Worm (Caenorhabditis elegans): ENCODE measurements around the gene pdl-1.

Gene pdl-1

ce11 chrII:7230684-7231083 is 47.1 kb downstream of the pdl-1 start (continued):
- TF ChIP-seq sdz-12 (GFP tag; optimal IDR thresholded peaks at IDR 0.05) (no peak), gei-8 (GFP tag; optimal IDR thresholded peaks at IDR 0.05) (no peak), lsy-2 (tag; optimal IDR thresholded peaks at IDR 0.05) (peak in 1 of 2 experiments; percentile 9), nhr-10 (tag; optimal IDR thresholded peaks at IDR 0.05) (no peak), nhr-111 (GFP tag; optimal IDR thresholded peaks at IDR 0.05) (no peak), nhr-48 (tag; optimal IDR thresholded peaks at IDR 0.05) (no peak), ceh-82 (tag; optimal IDR thresholded peaks at IDR 0.05) (no peak), madf-9 (GFP tag; conservative IDR thresholded peaks at IDR 0.05) (no peak), nhr-237 (tag; optimal IDR thresholded peaks at IDR 0.05) (no peak), Y75B8A.6 (GFP tag; IDR thresholded peaks at IDR 0.05) (no peak), php-3 (GFP tag; IDR thresholded peaks at IDR 0.05) (no peak)

ce11 chrII:7231951-7232350 is 48.4 kb downstream of the pdl-1 start:
- no peak for TF ChIP-seq fos-1 (tag; optimal IDR thresholded peaks at IDR 0.05)
- TF ChIP-seq lin-38 (GFP tag; IDR thresholded peaks at IDR 0.05) = 0 out of 2 replicates have a peak, but pooled peaks have one; percentile 17

ce11 chrII:7232517-7232916 is 48.9 kb downstream of the pdl-1 start, which contains the start of gene ctsa-3.1:
TSS of gene ctsa-3.1 (plus strand) at chrII:7232853.
- TF ChIP-seq zfp-3 (GFP tag; conservative IDR thresholded peaks at IDR 0.05) = no peak
- no peak for TF ChIP-seq nhr-11 (tag; optimal IDR thresholded peaks at IDR 0.05)
- TF ChIP-seq Y105C5A.15 (GFP tag; IDR thresholded peaks at IDR 0.05) = no peak
- no peak for TF ChIP-seq mdl-1 (tag; optimal IDR thresholded peaks at IDR 0.05)
- TF ChIP-seq zag-1 (tag; optimal IDR thresholded peaks at IDR 0.05) = no peak
- TF ChIP-seq T26A8.4 (GFP tag; IDR thresholded peaks at IDR 0.05) = no peak
- TF ChIP-seq nhr-10 (tag; optimal IDR thresholded peaks at IDR 0.05) = no peak
- no peak for TF ChIP-seq lin-38 (GFP tag; IDR thresholded peaks at IDR 0.05)
- no peak for TF ChIP-seq snpc-4 (tag; optimal IDR thresholded peaks at IDR 0.05)
- no peak for TF ChIP-seq dpl-1 (GFP tag; optimal IDR thresholded peaks at IDR 0.05)
- TF ChIP-seq ceh-32 (tag; optimal IDR thresholded peaks at IDR 0.05; ENCODE audit: poor library complexity) = no peak
- no peak for TF ChIP-seq daf-16 (GFP tag; optimal IDR thresholded peaks at IDR 0.05)
- peak; percentile 46 for TF ChIP-seq daf-16 (tag; optimal IDR thresholded peaks at IDR 0.05)
- no peak for TF ChIP-seq snpc-1.2 (GFP tag; IDR thresholded peaks at IDR 0.05)
- TF ChIP-seq attf-4 (tag; optimal IDR thresholded peaks at IDR 0.05) = no peak
- TF ChIP-seq lir-3 (tag; optimal IDR thresholded peaks at IDR 0.05) = no peak
- no peak for TF ChIP-seq dve-1 (tag; optimal IDR thresholded peaks at IDR 0.05; ENCODE audit: insufficient read depth)
- no peak for TF ChIP-seq zip-11 (GFP tag; IDR thresholded peaks at IDR 0.05)
- TF ChIP-seq nhr-111 (GFP tag; optimal IDR thresholded peaks at IDR 0.05) = no peak
- no peak for TF ChIP-seq F10B5.3 (tag; optimal IDR thresholded peaks at IDR 0.05)
- peak; percentile 74 for TF ChIP-seq pqm-1 (tag; optimal IDR thresholded peaks at IDR 0.05)
- TF ChIP-seq vab-7 (GFP tag; IDR thresholded peaks at IDR 0.05) = no peak
- TF ChIP-seq cey-2 (tag; optimal IDR thresholded peaks at IDR 0.05; ENCODE audit: borderline replicate concordance, insufficient read depth) = no peak
- TF ChIP-seq madf-5 (GFP tag; IDR thresholded peaks at IDR 0.05) = no peak
- TF ChIP-seq nhr-102 (tag; optimal IDR thresholded peaks at IDR 0.05) = no peak
- TF ChIP-seq nhr-25 (tag; optimal IDR thresholded peaks at IDR 0.05; ENCODE audit: borderline replicate concordance, insufficient read depth) = no peak
- TF ChIP-seq lin-15B (tag; optimal IDR thresholded peaks at IDR 0.05) = no peak
- TF ChIP-seq spr-1 (tag; optimal IDR thresholded peaks at IDR 0.05) = no peak
- TF ChIP-seq duxl-1 (tag; optimal IDR thresholded peaks at IDR 0.05; ENCODE audit: poor library complexity) = no peak
- no peak for TF ChIP-seq zip-2 (tag; optimal IDR thresholded peaks at IDR 0.05)
- TF ChIP-seq nhr-76 (tag; optimal IDR thresholded peaks at IDR 0.05) = no peak
- TF ChIP-seq F37D6.2 (tag; optimal IDR thresholded peaks at IDR 0.05) = no peak
- no peak for TF ChIP-seq zfp-2 (tag; optimal IDR thresholded peaks at IDR 0.05)
- TF ChIP-seq hlh-30 (tag; optimal IDR thresholded peaks at IDR 0.05; ENCODE audit: insufficient read depth) = no peak
- TF ChIP-seq nhr-48 (tag; optimal IDR thresholded peaks at IDR 0.05) = peak; percentile 10
- no peak for TF ChIP-seq ZK337.2 (GFP tag; IDR thresholded peaks at IDR 0.05)
- no peak for TF ChIP-seq ctbp-1 (GFP tag; IDR thresholded peaks at IDR 0.05)
- peak; percentile 65 for TF ChIP-seq nhr-28 (tag; optimal IDR thresholded peaks at IDR 0.05)
- TF ChIP-seq skn-1 (tag; optimal IDR thresholded peaks at IDR 0.05) = no peak
- no peak for TF ChIP-seq nhr-41 (GFP tag; IDR thresholded peaks at IDR 0.05)
